Fruit fly (Drosophila melanogaster) whole organism, prepupa: Measurements from ENCODE around the gene CARPB.

Source experiments
- Blimp-1 ChIP-seq: fragments of 200-800 bp; sonication (Bioruptor generic); optimal IDR thresholded peaks from 3 replicates; lab custom pipeline; 2017; ENCODE audit warnings: missing biosample characterization, missing genetic modification characterization, mild to moderate bottlenecking, moderate library complexity, missing genetic modification reagents
- CG10669 ChIP-seq: fragments of 200-800 bp; sonication (Bioruptor generic); optimal IDR thresholded peaks from 3 replicates; lab custom pipeline; 2018; ENCODE audit warnings: missing biosample characterization, mild to moderate bottlenecking, missing genetic modification characterization, moderate library complexity
- CG1621 ChIP-seq: fragments of 200-800 bp; sonication (Bioruptor generic); optimal IDR thresholded peaks from 3 replicates; lab custom pipeline; 2018; ENCODE audit warnings: missing biosample characterization, mild to moderate bottlenecking, missing genetic modification characterization
- CG6854 ChIP-seq: fragments of 200-800 bp; sonication (Bioruptor generic); optimal IDR thresholded peaks from 2 replicates; lab custom pipeline; 2017; ENCODE audit warnings: missing biosample characterization, mild to moderate bottlenecking, missing genetic modification characterization
- CG8319 ChIP-seq: fragments of 200-800 bp; sonication (Bioruptor generic); optimal IDR thresholded peaks from 3 replicates; lab custom pipeline; 2016; ENCODE audit warnings: missing biosample characterization, missing genetic modification characterization
- CG8632 ChIP-seq: fragments of 200-800 bp; sonication (Bioruptor generic); optimal IDR thresholded peaks from 3 replicates; lab custom pipeline; 2016; ENCODE audit warnings: missing biosample characterization, missing genetic modification characterization
- Eip93F ChIP-seq: fragments of 200-800 bp; sonication (Bioruptor generic); optimal IDR thresholded peaks from 2 replicates; lab custom pipeline; 2016; ENCODE audit warnings: missing biosample characterization, mild to moderate bottlenecking, missing genetic modification characterization
- Ets21C ChIP-seq: fragments of 200-800 bp; sonication (Bioruptor generic); optimal IDR thresholded peaks from 3 replicates; lab custom pipeline; 2016; ENCODE audit warnings: missing biosample characterization, missing genetic modification characterization
- Sox102F ChIP-seq: fragments of 200-800 bp; sonication (Bioruptor generic); optimal IDR thresholded peaks from 2 replicates; lab custom pipeline; 2016; ENCODE audit warnings: missing biosample characterization, mild to moderate bottlenecking, missing genetic modification characterization
- acj6 ChIP-seq: fragments of 200-800 bp; sonication (Bioruptor generic); optimal IDR thresholded peaks from 3 replicates; lab custom pipeline; 2016; ENCODE audit warnings: missing biosample characterization, missing genetic modification characterization
- ss ChIP-seq, 2 experiments: fragments of 200-800 bp; sonication (Bioruptor generic); optimal IDR thresholded peaks; 2 replicates in 1 of 2; 3 replicates in 1 of 2; lab custom pipeline; 2017 to 2018; ENCODE audit warnings: mild to moderate bottlenecking in 2 of 2, missing biosample characterization in 2 of 2, missing genetic modification characterization in 2 of 2, moderate library complexity in 1 of 2
- svp ChIP-seq: fragments of 200-800 bp; sonication (Bioruptor generic); peaks from one replicate; lab custom pipeline; 2016; ENCODE audit warnings: missing biosample characterization, missing genetic modification characterization
- topi ChIP-seq: fragments of 200-800 bp; sonication (Bioruptor generic); optimal IDR thresholded peaks from 3 replicates; lab custom pipeline; 2016; ENCODE audit warnings: missing biosample characterization, missing genetic modification characterization
- vri ChIP-seq: fragments of 200-800 bp; sonication (Bioruptor generic); optimal IDR thresholded peaks from 3 replicates; lab custom pipeline; 2016; ENCODE audit warnings: missing biosample characterization, mild to moderate bottlenecking, missing genetic modification characterization

DNA sequence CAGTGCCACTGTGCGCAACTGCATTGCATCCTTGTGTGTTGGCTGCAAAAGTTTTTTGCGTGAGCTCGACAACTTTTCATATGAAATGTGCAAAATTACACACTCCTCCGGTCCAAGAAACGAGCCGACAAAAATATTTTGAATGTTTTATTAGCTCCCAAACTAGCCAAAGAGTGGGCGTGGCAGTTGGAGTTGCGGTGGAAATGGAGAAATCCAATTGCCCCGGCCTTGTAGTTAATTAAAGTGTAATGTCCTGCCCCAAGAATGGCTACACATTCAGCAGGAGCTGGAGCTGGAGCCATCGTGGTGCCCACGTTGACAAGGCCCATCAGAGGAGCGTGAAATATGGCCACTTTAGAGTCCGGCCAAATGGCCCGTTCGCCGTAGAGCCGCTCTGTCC, at the start of gene CARPB:
- TF ChIP-seq Blimp-1 (GFP tag; lab: Kevin White, UChicago): no peak
- no peak for TF ChIP-seq CG8319
- no peak for TF ChIP-seq topi (GFP tag; lab: Kevin White, UChicago)
- no peak for TF ChIP-seq svp (GFP tag; lab: Kevin White, UChicago)
- no peak for TF ChIP-seq vri (GFP tag; lab: Kevin White, UChicago)
- no peak for TF ChIP-seq CG8632 (GFP tag; lab: Kevin White, UChicago)
- TF ChIP-seq CG10669 (GFP tag; lab: Kevin White, UChicago): no peak
- no peak for TF ChIP-seq Ets21C (GFP tag; lab: Kevin White, UChicago)
- TF ChIP-seq CG6854 (GFP tag; lab: Kevin White, UChicago): no peak
- TF ChIP-seq Eip93F: no peak
- TF ChIP-seq Sox102F (GFP tag; lab: Kevin White, UChicago): no peak
- no peak for TF ChIP-seq acj6 (GFP tag; lab: Kevin White, UChicago)
- TF ChIP-seq ss (GFP tag; optimal IDR thresholded peaks at IDR 0.05; lab: Kevin White, UChicago): no peak
- TF ChIP-seq CG1621 (tag; lab: Kevin White, UChicago): no peak
